Fruit fly (Drosophila melanogaster) whole organism, embryonic: ENCODE data around the gene Tdg.

Experiments used
- Atf-2 ChIP-seq: fragments of 200-800 bp; sonication (Bioruptor generic); optimal IDR thresholded peaks from 2 replicates; lab custom pipeline; 2016; ENCODE audit warnings: missing biosample characterization, missing genetic modification characterization
- Atf6 ChIP-seq: fragments of 200-800 bp; sonication (Bioruptor generic); IDR thresholded peaks from 2 replicates; pipeline ENCODE4 v1.3.6; 2022; ENCODE audit warnings: missing biosample characterization, missing genetic modification characterization
- Blimp-1 ChIP-seq: fragments of 200-800 bp; sonication (Bioruptor generic); optimal IDR thresholded peaks from 3 replicates; lab custom pipeline; 2018; ENCODE audit warnings: missing biosample characterization, missing genetic modification characterization, mild to moderate bottlenecking, moderate library complexity, missing genetic modification reagents
- CG10147 ChIP-seq: fragments of 200-800 bp; sonication (Bioruptor generic); optimal IDR thresholded peaks from 2 replicates; lab custom pipeline; 2019; ENCODE audit warnings: missing biosample characterization, mild to moderate bottlenecking, missing genetic modification characterization, moderate library complexity
- CG10267 ChIP-seq: fragments of 200-800 bp; sonication (Bioruptor generic); optimal IDR thresholded peaks from 2 replicates; lab custom pipeline; 2018; ENCODE audit warnings: missing biosample characterization, mild to moderate bottlenecking, missing genetic modification characterization, moderate library complexity
- CG10321 ChIP-seq: fragments of 200-800 bp; sonication (Bioruptor generic); IDR thresholded peaks from 2 replicates; pipeline ENCODE4 v1.3.6; 2022; ENCODE audit warnings: missing biosample characterization, missing genetic modification characterization
- CG11093 ChIP-seq: fragments of 200-800 bp; sonication (Bioruptor generic); IDR thresholded peaks from 3 replicates; pipeline ENCODE4 v1.3.6; 2022; ENCODE audit warnings: missing biosample characterization, missing genetic modification characterization
- CG11504 ChIP-seq: fragments of 200-800 bp; sonication (Bioruptor generic); optimal IDR thresholded peaks from 3 replicates; lab custom pipeline; 2019; ENCODE audit warnings: missing biosample characterization, mild to moderate bottlenecking, missing genetic modification characterization, moderate library complexity
- CG13894 ChIP-seq: fragments of 200-800 bp; sonication (Bioruptor generic); optimal IDR thresholded peaks from 3 replicates; lab custom pipeline; 2018; ENCODE audit warnings: missing biosample characterization, mild to moderate bottlenecking, missing genetic modification characterization, moderate library complexity
- CG14710 ChIP-seq: fragments of 200-800 bp; sonication (Bioruptor generic); optimal IDR thresholded peaks from 3 replicates; lab custom pipeline; 2019; ENCODE audit warnings: missing biosample characterization, mild to moderate bottlenecking, missing genetic modification characterization, moderate library complexity
- CG16779 ChIP-seq: fragments of 200-800 bp; sonication (Bioruptor generic); IDR thresholded peaks from 2 replicates; pipeline ENCODE4 v1.3.6; 2022; ENCODE audit warnings: missing biosample characterization, missing genetic modification characterization
- CG18599 ChIP-seq: fragments of 200-800 bp; sonication (Bioruptor generic); optimal IDR thresholded peaks from 3 replicates; lab custom pipeline; 2017; ENCODE audit warnings: missing biosample characterization, missing genetic modification characterization, mild to moderate bottlenecking, moderate library complexity, missing genetic modification reagents
- CG2199 ChIP-seq: fragments of 200-800 bp; sonication (Bioruptor generic); IDR thresholded peaks from 3 replicates; pipeline ENCODE4 v1.3.6; 2022; ENCODE audit warnings: missing biosample characterization, missing genetic modification characterization
- CG32532 ChIP-seq: fragments of 200-800 bp; sonication (Bioruptor generic); IDR thresholded peaks from 2 replicates; pipeline ENCODE4 v1.3.6; 2022; ENCODE audit warnings: missing biosample characterization, missing genetic modification characterization
- CG34224 ChIP-seq: fragments of 200-800 bp; sonication (Bioruptor generic); IDR thresholded peaks from 3 replicates; pipeline ENCODE4 v1.3.6; 2022; ENCODE audit warnings: missing biosample characterization, missing genetic modification characterization; ENCODE audit not compliant: partially characterized antibody
- CG6254 ChIP-seq: fragments of 200-800 bp; sonication (Bioruptor generic); optimal IDR thresholded peaks from 3 replicates; lab custom pipeline; 2017; ENCODE audit warnings: mild to moderate bottlenecking, missing biosample characterization, missing genetic modification reagents, missing genetic modification characterization
- CG6791 ChIP-seq: fragments of 200-800 bp; sonication (Bioruptor generic); IDR thresholded peaks from 3 replicates; pipeline ENCODE4 v1.3.6; 2022; ENCODE audit warnings: missing biosample characterization, missing genetic modification characterization; ENCODE audit not compliant: partially characterized antibody
- CoRest ChIP-seq: fragments of 200-800 bp; sonication (Bioruptor generic); optimal IDR thresholded peaks from 3 replicates; lab custom pipeline; 2018; ENCODE audit warnings: missing biosample characterization, mild to moderate bottlenecking, missing genetic modification characterization, moderate library complexity
- Dll ChIP-seq: fragments of 200-800 bp; sonication (Bioruptor generic); IDR thresholded peaks from 4 replicates; pipeline ENCODE4 v1.3.6; 2022; ENCODE audit warnings: missing biosample characterization, missing genetic modification characterization; ENCODE audit not compliant: partially characterized antibody
- Lim3 ChIP-seq: fragments of 200-800 bp; sonication (Bioruptor generic); IDR thresholded peaks from 2 replicates; pipeline ENCODE4 v1.3.6; 2022; ENCODE audit warnings: missing biosample characterization, missing genetic modification characterization
- Oaz ChIP-seq: fragments of 200-800 bp; sonication (Bioruptor generic); IDR thresholded peaks from 2 replicates; pipeline ENCODE4 v1.3.6; 2022; ENCODE audit warnings: missing biosample characterization, missing genetic modification characterization
- Scr ChIP-seq: fragments of 200-800 bp; sonication (Bioruptor generic); IDR thresholded peaks from 2 replicates; pipeline ENCODE4 v1.3.6; 2022; ENCODE audit warnings: missing biosample characterization, missing genetic modification characterization; ENCODE audit not compliant: partially characterized antibody
- Xbp1 ChIP-seq: fragments of 200-800 bp; sonication (Bioruptor generic); optimal IDR thresholded peaks from 3 replicates; lab custom pipeline; 2016; ENCODE audit warnings: missing biosample characterization, mild to moderate bottlenecking, missing genetic modification characterization
- ab ChIP-seq: fragments of 200-800 bp; sonication (Bioruptor generic); optimal IDR thresholded peaks from 2 replicates; lab custom pipeline; 2016; ENCODE audit warnings: missing biosample characterization, missing genetic modification characterization
- ac ChIP-seq: fragments of 200-800 bp; sonication (Bioruptor generic); optimal IDR thresholded peaks from 3 replicates; lab custom pipeline; 2017; ENCODE audit warnings: missing biosample characterization, mild to moderate bottlenecking, missing genetic modification characterization
- bsh ChIP-seq, 2 experiments: fragments of 200-800 bp; sonication (Bioruptor generic); optimal IDR thresholded peaks; 2 replicates each; lab custom pipeline; 2017 to 2018; ENCODE audit warnings: mild to moderate bottlenecking in 2 of 2, missing biosample characterization in 2 of 2, missing genetic modification characterization in 2 of 2, moderate library complexity in 1 of 2
- caup ChIP-seq: fragments of 200-800 bp; sonication (Bioruptor generic); optimal IDR thresholded peaks from 3 replicates; lab custom pipeline; 2017; ENCODE audit warnings: missing biosample characterization, mild to moderate bottlenecking, missing genetic modification characterization, moderate library complexity; ENCODE audit not compliant: severe bottlenecking
- chm ChIP-seq: fragments of 200-800 bp; sonication (Bioruptor generic); IDR thresholded peaks from 2 replicates; pipeline ENCODE4 v1.3.6; 2022; ENCODE audit warnings: missing biosample characterization, missing genetic modification characterization
- ewg ChIP-seq: fragments of 200-800 bp; sonication (Bioruptor generic); optimal IDR thresholded peaks from 3 replicates; lab custom pipeline; 2017; ENCODE audit warnings: mild to moderate bottlenecking, missing biosample characterization, missing genetic modification reagents, missing genetic modification characterization
- fd96Cb ChIP-seq: fragments of 200-800 bp; sonication (Bioruptor generic); optimal IDR thresholded peaks from 2 replicates; lab custom pipeline; 2018; ENCODE audit warnings: missing biosample characterization, mild to moderate bottlenecking, missing genetic modification characterization, moderate library complexity
- gsb ChIP-seq: fragments of 200-800 bp; sonication (Bioruptor generic); IDR thresholded peaks from 2 replicates; pipeline ENCODE4 v1.3.6; 2022; ENCODE audit warnings: missing biosample characterization, missing genetic modification characterization
- ham ChIP-seq: fragments of 200-800 bp; sonication (Bioruptor generic); IDR thresholded peaks from 2 replicates; pipeline ENCODE4 v1.3.6; 2022; ENCODE audit warnings: missing biosample characterization, missing genetic modification characterization
- kay ChIP-seq: fragments of 200-800 bp; sonication (Bioruptor generic); optimal IDR thresholded peaks from 2 replicates; lab custom pipeline; 2016; ENCODE audit warnings: missing biosample characterization, missing genetic modification characterization
- klu ChIP-seq: fragments of 200-800 bp; sonication (Bioruptor generic); IDR thresholded peaks from 2 replicates; pipeline ENCODE4 v1.3.6; 2022; ENCODE audit warnings: missing biosample characterization, missing genetic modification characterization
- lov ChIP-seq, 2 experiments: fragments of 200-800 bp in 1 of 2; fragments of >200 bp in 1 of 2; sonication (Bioruptor generic) in 1 of 2; IDR thresholded peaks in 1 of 2; optimal IDR thresholded peaks in 1 of 2; 2 replicates in 1 of 2; 3 replicates in 1 of 2; pipeline versions ENCODE4 v1.3.6 to Lab custom; 2017 to 2022; ENCODE audit warnings: missing biosample characterization in 1 of 2, missing genetic modification characterization in 1 of 2
- phol ChIP-seq: fragments of 200-800 bp; sonication (Bioruptor generic); optimal IDR thresholded peaks from 3 replicates; lab custom pipeline; 2018; ENCODE audit warnings: missing biosample characterization, mild to moderate bottlenecking, missing genetic modification characterization, moderate library complexity
- pnt ChIP-seq: fragments of 200-800 bp; sonication (Bioruptor generic); optimal IDR thresholded peaks from 3 replicates; lab custom pipeline; 2016; ENCODE audit warnings: missing biosample characterization, missing genetic modification characterization
- psq ChIP-seq: fragments of 200-800 bp; sonication (Bioruptor generic); optimal IDR thresholded peaks from 2 replicates; lab custom pipeline; 2017; ENCODE audit warnings: missing biosample characterization, missing genetic modification characterization
- row ChIP-seq: fragments of 200-800 bp; sonication (Bioruptor generic); IDR thresholded peaks from 3 replicates; pipeline ENCODE4 v1.3.6; 2022; ENCODE audit warnings: missing biosample characterization, missing genetic modification characterization
- sens ChIP-seq: fragments of 200-800 bp; sonication (Bioruptor generic); peaks from one replicate; lab custom pipeline; 2016; ENCODE audit warnings: missing biosample characterization, missing genetic modification characterization
- tna ChIP-seq: fragments of 200-800 bp; sonication (Bioruptor generic); IDR thresholded peaks from 2 replicates; pipeline ENCODE4 v1.3.6; 2022; ENCODE audit warnings: missing biosample characterization, missing genetic modification characterization; ENCODE audit not compliant: partially characterized antibody
- unpg ChIP-seq: fragments of 200-800 bp; sonication (Bioruptor generic); optimal IDR thresholded peaks from 3 replicates; lab custom pipeline; 2018; ENCODE audit warnings: missing biosample characterization, mild to moderate bottlenecking, missing genetic modification characterization, moderate library complexity
- vfl ChIP-seq: fragments of 200-800 bp; sonication (Bioruptor generic); optimal IDR thresholded peaks from 2 replicates; lab custom pipeline; 2016; ENCODE audit warnings: missing biosample characterization, missing genetic modification characterization
- wor ChIP-seq: fragments of 200-800 bp; sonication (Bioruptor generic); IDR thresholded peaks from 2 replicates; pipeline ENCODE4 v1.3.6; 2022; ENCODE audit warnings: missing biosample characterization, missing genetic modification characterization
- zen ChIP-seq: fragments of 200-800 bp; sonication (Bioruptor generic); optimal IDR thresholded peaks from 3 replicates; lab custom pipeline; 2018; ENCODE audit warnings: missing biosample characterization, mild to moderate bottlenecking, missing genetic modification characterization, moderate library complexity

The Tdg gene

DNA sequence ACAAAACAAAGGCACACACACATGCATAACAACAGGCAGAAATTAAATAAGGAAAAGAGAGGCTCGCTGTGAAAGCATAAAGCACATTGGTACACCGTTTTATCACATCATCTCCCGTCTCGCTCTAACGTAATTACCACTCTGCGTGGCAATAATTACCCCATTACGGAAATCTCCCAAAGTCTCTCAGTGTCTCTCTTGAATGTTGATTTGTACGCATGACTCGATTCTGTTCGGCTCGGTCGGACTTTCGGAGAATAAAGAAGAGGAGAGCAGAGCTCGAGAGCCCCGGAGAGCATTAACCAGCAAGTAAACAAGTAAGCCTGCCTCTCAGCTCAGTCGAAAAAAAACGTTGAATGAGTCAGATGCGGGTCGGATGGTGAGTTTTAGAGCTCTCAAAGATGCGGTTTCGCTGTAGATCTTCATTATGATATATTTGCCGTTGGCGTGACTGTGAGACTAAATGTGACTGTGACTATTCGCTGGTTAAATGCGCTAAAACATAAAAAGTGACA is 56.1 kb downstream of the Tdg start, which contains the start of gene zfh2 (continued):
- TF ChIP-seq lov (optimal IDR thresholded peaks at IDR 0.05; lab: Kevin White, UChicago) = no peak
- 0 out of 3 replicates have a peak, but pooled peaks have one; percentile 39 for TF ChIP-seq lov (GFP tag; IDR thresholded peaks at IDR 0.05; lab: Robert Waterston, UW)
- TF ChIP-seq CG16779 = no peak
- TF ChIP-seq CG6791 (GFP tag; lab: Robert Waterston, UW) = 0 out of 3 replicates have a peak, but pooled peaks have one; percentile 25
- no peak for TF ChIP-seq Xbp1
- peak; percentile 72 for TF ChIP-seq chm (GFP tag; lab: Robert Waterston, UW)
- TF ChIP-seq gsb (GFP tag; lab: Robert Waterston, UW) = no peak
- TF ChIP-seq Atf6 (GFP tag; lab: Robert Waterston, UW) = 0 out of 2 replicates have a peak, but pooled peaks have one; percentile 50
- peak; percentile 5 for TF ChIP-seq CG11504 (tag; lab: Kevin White, UChicago)
- peak; percentile 30 for TF ChIP-seq CG18599 (GFP tag; lab: Kevin White, UChicago)
- TF ChIP-seq caup (GFP tag; lab: Kevin White, UChicago) = peak; percentile 20
- peak; percentile 28 for TF ChIP-seq unpg (GFP tag; lab: Kevin White, UChicago)
- TF ChIP-seq CG34224 = peak; percentile 53; the same call in 1 of the 3 replicates
- peak; percentile 7 for TF ChIP-seq CoRest (tag; lab: Kevin White, UChicago)
- TF ChIP-seq CG10147 (GFP tag; lab: Kevin White, UChicago) = peak; percentile 28
- TF ChIP-seq, all 482 proteins: peak for 111

DNA sequence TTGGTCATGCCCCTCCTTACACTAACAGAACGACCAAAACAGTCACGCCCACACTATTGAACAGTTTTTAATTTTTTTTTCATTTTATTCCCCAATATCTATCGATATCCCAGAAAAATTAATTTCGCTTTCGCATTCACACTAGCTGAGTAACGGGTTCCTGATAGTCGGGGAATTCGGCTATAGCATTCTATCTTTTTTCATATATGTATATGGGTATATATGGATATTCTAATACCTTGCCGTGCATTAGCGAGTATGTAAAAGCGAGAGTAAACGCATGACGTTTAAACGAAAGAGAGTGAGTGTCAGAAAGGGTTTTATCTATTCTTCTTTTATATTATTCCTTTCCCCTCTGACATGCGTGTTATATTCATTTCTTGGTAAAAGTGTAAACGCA is 58.6 kb downstream of the Tdg start:
- TF ChIP-seq sens (GFP tag; lab: Kevin White, UChicago) (peak; percentile 39), CG6254 (no peak), CG10267 (tag; lab: Kevin White, UChicago) (no peak), ewg (no peak), ham (GFP tag; lab: Robert Waterston, UW) (no peak), Blimp-1 (peak; percentile 81), CG2199 (GFP tag; lab: Robert Waterston, UW) (0 out of 3 replicates have a peak, but pooled peaks have one; percentile 33), CG10321 (GFP tag; lab: Robert Waterston, UW) (no peak), CG11093 (GFP tag; lab: Robert Waterston, UW) (no peak), Dll (GFP tag; lab: Robert Waterston, UW) (no peak), CG13894 (tag; lab: Kevin White, UChicago) (peak; percentile 80)
- TF ChIP-seq, all 482 proteins: peak for 4

DNA sequence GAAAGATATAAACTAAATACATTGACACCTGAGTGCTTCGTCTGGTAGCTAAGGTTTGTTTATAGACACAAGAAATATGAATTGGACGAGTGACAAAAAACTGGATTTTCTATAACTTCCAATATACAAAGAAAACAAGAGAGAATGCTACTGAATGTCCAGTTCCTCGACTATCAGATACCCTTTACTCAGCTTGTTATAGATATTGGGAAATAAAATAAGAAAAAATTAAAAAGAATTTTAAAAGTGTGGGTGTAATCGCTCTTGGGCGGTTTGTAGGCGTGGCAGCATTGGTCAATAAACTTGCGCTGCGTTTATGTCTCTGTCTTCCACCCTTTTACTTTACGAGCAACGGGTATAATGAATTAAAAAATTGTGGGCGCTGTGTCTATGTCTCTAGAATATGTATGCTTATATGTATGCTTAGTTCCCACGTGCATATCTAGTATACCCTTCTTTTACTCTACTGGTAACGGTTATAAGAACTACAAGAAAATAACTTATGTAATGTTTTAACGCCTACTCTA is 59.3 kb downstream of the Tdg start:
- no peak for TF ChIP-seq kay (GFP tag; lab: Kevin White, UChicago)
- TF ChIP-seq klu (GFP tag; lab: Robert Waterston, UW) = no peak
- TF ChIP-seq CG32532 (GFP tag; lab: Robert Waterston, UW) = no peak
- TF ChIP-seq psq (GFP tag; lab: Kevin White, UChicago) = no peak
- TF ChIP-seq row = 0 out of 3 replicates have a peak, but pooled peaks have one; percentile 26
- TF ChIP-seq ab = no peak
- TF ChIP-seq ac (GFP tag; lab: Kevin White, UChicago) = no peak
- TF ChIP-seq Dll (GFP tag; lab: Robert Waterston, UW) = no peak
- peak in 1 of 2 experiments; percentile 31 for TF ChIP-seq bsh (GFP tag; optimal IDR thresholded peaks at IDR 0.05; lab: Kevin White, UChicago)
- TF ChIP-seq Scr (GFP tag; lab: Robert Waterston, UW) = peak; percentile 39; the same call in 1 of the 2 replicates
- no peak for TF ChIP-seq Atf-2
- TF ChIP-seq Lim3 (GFP tag; lab: Robert Waterston, UW) = no peak
- no peak for TF ChIP-seq Oaz (GFP tag; lab: Robert Waterston, UW)
- no peak for TF ChIP-seq zen (tag; lab: Kevin White, UChicago)
- peak; percentile 20; the same call in 1 of the 2 replicates for TF ChIP-seq tna (GFP tag; lab: Robert Waterston, UW)
- TF ChIP-seq CG14710 (tag; lab: Kevin White, UChicago) = no peak
- no peak for TF ChIP-seq wor (GFP tag; lab: Robert Waterston, UW)
- no peak for TF ChIP-seq pnt (GFP tag; lab: Kevin White, UChicago)
- TF ChIP-seq gsb (GFP tag; lab: Robert Waterston, UW) = no peak
- TF ChIP-seq phol (tag; lab: Kevin White, UChicago) = peak; percentile 25
- peak; percentile 1 for TF ChIP-seq fd96Cb (tag; lab: Kevin White, UChicago)
- TF ChIP-seq vfl = no peak
